Worm (Caenorhabditis elegans) whole organism, L4/young adult: ENCODE data around the gene srxa-6.

ENCODE experiments used
- W03F9.2 ChIP-seq: fragments of 150-350 bp; optimal IDR thresholded peaks from 2 replicates; lab custom pipeline; 2014; ENCODE audit warnings: missing biosample characterization, missing genetic modification characterization
- him-1 ChIP-seq: sonication (generic microtip); optimal IDR thresholded peaks from 2 replicates; lab custom pipeline; 2016; ENCODE audit warnings: missing genotype, missing genetic modification reagents, missing genetic modification characterization, missing compliant biosample characterization

DNA sequence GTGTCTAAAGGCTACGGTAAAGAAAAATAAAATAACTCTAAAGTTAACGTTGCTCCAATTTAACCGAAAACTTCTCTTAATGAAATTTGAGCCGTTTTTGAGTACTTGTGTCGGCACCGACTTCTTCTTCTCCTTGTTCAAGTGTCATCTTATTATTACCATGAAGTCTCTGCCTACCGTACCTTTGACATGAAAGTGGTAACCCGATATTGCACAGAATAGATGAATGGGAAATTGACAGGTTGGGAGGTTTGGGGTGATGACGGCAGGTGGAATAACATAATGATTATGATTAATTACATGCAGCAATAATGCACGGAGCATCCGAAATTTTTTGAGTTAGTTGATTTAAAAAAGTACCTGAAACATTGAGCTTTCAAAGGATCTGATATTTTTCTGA is 12.0 kb downstream of the srxa-6 start:
- no peak for TF ChIP-seq W03F9.2 (tag; lab: Kevin White, UChicago)
- no peak for TF ChIP-seq him-1 (tag; lab: Kevin White, UChicago)
